Worm (Caenorhabditis elegans) whole organism, L1 larva: ENCODE results near the gene gst-4.

ENCODE experiments used
- fos-1 ChIP-seq: fragments of 150-350 bp; optimal IDR thresholded peaks from 2 replicates; lab custom pipeline; 2014; ENCODE audit warnings: missing biosample characterization, missing genetic modification characterization
- nhr-12 ChIP-seq: sonication (generic microtip); optimal IDR thresholded peaks from 2 replicates; lab custom pipeline; 2017; ENCODE audit warnings: missing biosample characterization, missing genetic modification characterization
- nhr-20 ChIP-seq: sonication (generic microtip); optimal IDR thresholded peaks from 2 replicates; lab custom pipeline; 2016; ENCODE audit warnings: mild to moderate bottlenecking, missing genetic modification characterization, missing compliant biosample characterization
- skn-1 ChIP-seq: fragments of 150-350 bp; optimal IDR thresholded peaks from 2 replicates; lab custom pipeline; 2014; ENCODE audit warnings: missing biosample characterization, missing genetic modification characterization
- snpc-4 ChIP-seq: fragments of 150-350 bp; optimal IDR thresholded peaks from 2 replicates; lab custom pipeline; 2014; ENCODE audit warnings: missing biosample characterization, missing genetic modification characterization
- sox-4 ChIP-seq: sonication (generic microtip); optimal IDR thresholded peaks from 2 replicates; lab custom pipeline; 2016; ENCODE audit warnings: missing genetic modification characterization, missing compliant biosample characterization
- swsn-7 ChIP-seq: sonication (generic microtip); optimal IDR thresholded peaks from 2 replicates; lab custom pipeline; 2016; ENCODE audit warnings: missing genetic modification characterization, missing compliant biosample characterization

DNA sequence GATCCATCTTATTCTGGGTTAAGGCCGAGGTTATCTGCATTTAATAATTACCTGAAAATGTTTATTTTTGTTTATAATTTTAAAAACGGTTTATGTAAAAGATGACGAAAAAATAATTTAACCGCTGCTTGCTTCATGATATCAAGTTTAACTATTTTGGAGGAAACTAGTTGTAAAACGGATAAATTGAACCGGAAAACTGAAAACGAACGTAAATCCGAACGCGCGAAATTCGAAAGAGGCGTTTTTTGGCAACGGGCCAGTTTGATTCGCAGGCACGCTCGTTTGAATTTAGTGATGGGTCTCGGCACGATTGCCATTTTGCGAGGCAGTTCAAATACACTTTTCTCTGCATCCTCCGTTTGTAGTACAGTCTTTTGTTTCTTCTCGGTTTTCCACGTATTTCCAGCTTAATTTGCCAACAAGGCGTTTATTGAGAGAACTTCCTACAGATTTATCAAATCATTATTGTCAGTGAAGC lies 13.1 kb upstream of the gst-4 start, which contains the start of the genes gtbp-1 and K08F4.3:
- TF ChIP-seq swsn-7, result peak; percentile 48
- no peak for TF ChIP-seq nhr-12 (tag; lab: Kevin White, UChicago)
- TF ChIP-seq snpc-4, result peak; percentile 54
- peak; percentile 75 for TF ChIP-seq skn-1
- TF ChIP-seq nhr-20 (tag; lab: Kevin White, UChicago), result peak; percentile 68
- peak; percentile 47 for TF ChIP-seq fos-1 (tag; lab: Kevin White, UChicago)
- no peak for TF ChIP-seq sox-4
